Fruit fly (Drosophila melanogaster) whole organism, embryonic: ENCODE results near the gene CG14309.

Source experiments
- Atf6 ChIP-seq: fragments of 200-800 bp; sonication (Bioruptor generic); IDR thresholded peaks from 2 replicates; pipeline ENCODE4 v1.3.6; 2022; ENCODE audit warnings: missing biosample characterization, missing genetic modification characterization
- Awh ChIP-seq: fragments of 200-800 bp; sonication (Bioruptor generic); IDR thresholded peaks from 2 replicates; pipeline ENCODE4, ENCODE4 v1.3.6; 2022; ENCODE audit warnings: missing biosample characterization, missing genetic modification characterization
- C15 ChIP-seq: fragments of 200-800 bp; sonication (Bioruptor generic); IDR thresholded peaks from 3 replicates; pipeline ENCODE4 v1.3.6; 2022; ENCODE audit warnings: missing biosample characterization, missing genetic modification characterization
- CG10209 ChIP-seq: fragments of 200-800 bp; sonication (Bioruptor generic); optimal IDR thresholded peaks from 3 replicates; lab custom pipeline; 2017; ENCODE audit warnings: missing biosample characterization, mild to moderate bottlenecking, missing genetic modification characterization, missing genetic modification reagents
- CG10462 ChIP-seq: fragments of 200-800 bp; sonication (Bioruptor generic); optimal IDR thresholded peaks from 2 replicates; lab custom pipeline; 2016; ENCODE audit warnings: missing biosample characterization, missing genetic modification characterization
- CG10979 ChIP-seq: fragments of 200-800 bp; sonication (Bioruptor generic); optimal IDR thresholded peaks from 2 replicates; lab custom pipeline; 2018; ENCODE audit warnings: missing biosample characterization, mild to moderate bottlenecking, missing genetic modification characterization, moderate library complexity
- CG12659 ChIP-seq: fragments of 200-800 bp; sonication (Bioruptor generic); optimal IDR thresholded peaks from 3 replicates; lab custom pipeline; 2017; ENCODE audit warnings: mild to moderate bottlenecking, missing biosample characterization, missing genetic modification reagents, missing genetic modification characterization
- CG12769 ChIP-seq: fragments of 200-800 bp; sonication (Bioruptor generic); optimal IDR thresholded peaks from 2 replicates; lab custom pipeline; 2019; ENCODE audit warnings: missing biosample characterization, mild to moderate bottlenecking, missing genetic modification characterization, moderate library complexity
- CG15479 ChIP-seq: fragments of 200-800 bp; sonication (Bioruptor generic); optimal IDR thresholded peaks from 3 replicates; lab custom pipeline; 2019; ENCODE audit warnings: missing biosample characterization, mild to moderate bottlenecking, missing genetic modification characterization, moderate library complexity
- CG16813 ChIP-seq: fragments of 200-800 bp; sonication (Bioruptor generic); IDR thresholded peaks from 3 replicates; pipeline ENCODE4 v1.3.6; 2022; ENCODE audit warnings: missing biosample characterization, missing genetic modification characterization; ENCODE audit not compliant: partially characterized antibody
- CG2116 ChIP-seq: fragments of 200-800 bp; sonication (Bioruptor generic); optimal IDR thresholded peaks from 3 replicates; lab custom pipeline; 2018; ENCODE audit warnings: missing biosample characterization, mild to moderate bottlenecking, missing genetic modification characterization
- CG2875 ChIP-seq: fragments of 200-800 bp; sonication (Bioruptor generic); optimal IDR thresholded peaks from 2 replicates; lab custom pipeline; 2017; ENCODE audit warnings: missing biosample characterization, mild to moderate bottlenecking, missing genetic modification characterization, missing genetic modification reagents
- CG4282 ChIP-seq: fragments of 200-800 bp; sonication (Bioruptor generic); optimal IDR thresholded peaks from 2 replicates; lab custom pipeline; 2016; ENCODE audit warnings: missing biosample characterization, missing genetic modification characterization
- CG7987 ChIP-seq: fragments of 200-800 bp; sonication (Bioruptor generic); optimal IDR thresholded peaks from 2 replicates; lab custom pipeline; 2018; ENCODE audit warnings: missing biosample characterization, mild to moderate bottlenecking, missing genetic modification characterization, moderate library complexity
- CG8089 ChIP-seq: fragments of 200-800 bp; sonication (Bioruptor generic); optimal IDR thresholded peaks from 3 replicates; lab custom pipeline; 2016; ENCODE audit warnings: missing biosample characterization, missing genetic modification characterization
- CG9817 ChIP-seq: fragments of 200-800 bp; sonication (Bioruptor generic); optimal IDR thresholded peaks from 2 replicates; lab custom pipeline; 2018; ENCODE audit warnings: missing biosample characterization, mild to moderate bottlenecking, missing genetic modification characterization, moderate library complexity
- CG9932 ChIP-seq: fragments of 200-800 bp; sonication (Bioruptor generic); IDR thresholded peaks from 2 replicates; pipeline ENCODE4 v1.3.6; 2022; ENCODE audit warnings: missing biosample characterization, missing genetic modification characterization
- CrebB ChIP-seq: fragments of 200-800 bp; sonication (Bioruptor generic); optimal IDR thresholded peaks from 3 replicates; lab custom pipeline; 2018; ENCODE audit warnings: missing biosample characterization, mild to moderate bottlenecking, missing genetic modification characterization
- E2f2 ChIP-seq: fragments of 200-800 bp; sonication (Bioruptor generic); IDR thresholded peaks from 2 replicates; pipeline ENCODE4 v1.3.6; 2022; ENCODE audit warnings: missing biosample characterization, missing genetic modification characterization
- Ets97D ChIP-seq: fragments of 200-800 bp; sonication (Bioruptor generic); optimal IDR thresholded peaks from 3 replicates; lab custom pipeline; 2016; ENCODE audit warnings: missing biosample characterization, missing genetic modification characterization
- MBD-R2 ChIP-seq: fragments of 200-800 bp; sonication (Bioruptor generic); IDR thresholded peaks from 2 replicates; pipeline ENCODE4 v1.3.6; 2022; ENCODE audit warnings: missing biosample characterization, missing genetic modification characterization
- NfI ChIP-seq: fragments of 200-800 bp; sonication (Bioruptor generic); optimal IDR thresholded peaks from 3 replicates; lab custom pipeline; 2018; ENCODE audit warnings: missing biosample characterization, mild to moderate bottlenecking, missing genetic modification characterization, moderate library complexity
- PHDP ChIP-seq: fragments of 200-800 bp; sonication (Bioruptor generic); optimal IDR thresholded peaks from 3 replicates; lab custom pipeline; 2018; ENCODE audit warnings: missing biosample characterization, mild to moderate bottlenecking, missing genetic modification characterization, moderate library complexity
- Ptx1 ChIP-seq: fragments of 200-800 bp; sonication (Bioruptor generic); IDR thresholded peaks from 2 replicates; pipeline ENCODE4 v1.3.6; 2022; ENCODE audit warnings: missing biosample characterization, missing genetic modification characterization
- Scr ChIP-seq: fragments of 200-800 bp; sonication (Bioruptor generic); IDR thresholded peaks from 2 replicates; pipeline ENCODE4 v1.3.6; 2022; ENCODE audit warnings: missing biosample characterization, missing genetic modification characterization; ENCODE audit not compliant: partially characterized antibody
- Sry-β ChIP-seq: fragments of 200-800 bp; sonication (Bioruptor generic); optimal IDR thresholded peaks from 2 replicates; lab custom pipeline; 2018; ENCODE audit warnings: missing biosample characterization, mild to moderate bottlenecking, missing genetic modification characterization, moderate library complexity
- bowl ChIP-seq: fragments of 200-800 bp; sonication (Bioruptor generic); IDR thresholded peaks from 2 replicates; pipeline ENCODE4 v1.3.6; 2022; ENCODE audit warnings: missing biosample characterization, missing genetic modification characterization
- caup ChIP-seq: fragments of 200-800 bp; sonication (Bioruptor generic); optimal IDR thresholded peaks from 3 replicates; lab custom pipeline; 2017; ENCODE audit warnings: missing biosample characterization, mild to moderate bottlenecking, missing genetic modification characterization, moderate library complexity; ENCODE audit not compliant: severe bottlenecking
- dmrt11E ChIP-seq: fragments of 200-800 bp; sonication (Bioruptor generic); optimal IDR thresholded peaks from 3 replicates; lab custom pipeline; 2018; ENCODE audit warnings: missing biosample characterization, mild to moderate bottlenecking, missing genetic modification characterization, moderate library complexity
- exex ChIP-seq: fragments of 200-800 bp; sonication (Bioruptor generic); optimal IDR thresholded peaks from 4 replicates; lab custom pipeline; 2018; ENCODE audit warnings: missing biosample characterization, mild to moderate bottlenecking, missing genetic modification characterization, moderate library complexity
- gsb-n ChIP-seq: fragments of 200-800 bp; sonication (Bioruptor generic); optimal IDR thresholded peaks from 3 replicates; lab custom pipeline; 2018; ENCODE audit warnings: missing biosample characterization, mild to moderate bottlenecking, missing genetic modification characterization
- ind ChIP-seq: fragments of 200-800 bp; sonication (Bioruptor generic); optimal IDR thresholded peaks from 3 replicates; lab custom pipeline; 2016; ENCODE audit warnings: missing biosample characterization, missing genetic modification characterization
- knrl ChIP-seq: fragments of 200-800 bp; sonication (Bioruptor generic); IDR thresholded peaks from 3 replicates; pipeline ENCODE4 v1.3.6; 2022; ENCODE audit warnings: missing biosample characterization, missing genetic modification characterization; ENCODE audit not compliant: partially characterized antibody
- lab ChIP-seq: fragments of 200-800 bp; sonication (Bioruptor generic); optimal IDR thresholded peaks from 3 replicates; lab custom pipeline; 2017; ENCODE audit warnings: missing biosample characterization, missing genetic modification characterization, mild to moderate bottlenecking, moderate library complexity, missing genetic modification reagents
- mam ChIP-seq: fragments of 200-800 bp; sonication (Bioruptor generic); optimal IDR thresholded peaks from 3 replicates; lab custom pipeline; 2016; ENCODE audit warnings: missing biosample characterization, missing genetic modification characterization
- mirr ChIP-seq: fragments of 200-800 bp; sonication (Bioruptor generic); optimal IDR thresholded peaks from 3 replicates; lab custom pipeline; 2018; ENCODE audit warnings: missing biosample characterization, mild to moderate bottlenecking, missing genetic modification characterization
- pb ChIP-seq: fragments of 200-800 bp; sonication (Bioruptor generic); optimal IDR thresholded peaks from 3 replicates; lab custom pipeline; 2016; ENCODE audit warnings: missing biosample characterization, missing genetic modification characterization
- prd ChIP-seq, 3 experiments: fragments of >200 bp in 2 of 3; fragments of 200-800 bp in 1 of 3; sonication (Bioruptor generic) in 1 of 3; optimal IDR thresholded peaks in 2 of 3; IDR thresholded peaks in 1 of 3; 2 replicates in 2 of 3; 3 replicates in 1 of 3; pipeline versions ENCODE4 v1.3.6 to Lab custom; 2017 to 2022; ENCODE audit warnings: missing biosample characterization in 1 of 3, missing genetic modification characterization in 1 of 3
- pum ChIP-seq: fragments of 200-800 bp; sonication (Bioruptor generic); optimal IDR thresholded peaks from 2 replicates; lab custom pipeline; 2016; ENCODE audit warnings: missing biosample characterization, missing genetic modification characterization
- pzg ChIP-seq: fragments of 200-800 bp; sonication (Bioruptor generic); optimal IDR thresholded peaks from 3 replicates; lab custom pipeline; 2018; ENCODE audit warnings: missing biosample characterization, mild to moderate bottlenecking, missing genetic modification characterization, moderate library complexity
- schlank ChIP-seq: fragments of 200-800 bp; sonication (Bioruptor generic); optimal IDR thresholded peaks from 2 replicates; lab custom pipeline; 2018; ENCODE audit warnings: missing biosample characterization, mild to moderate bottlenecking, missing genetic modification characterization
- shn ChIP-seq: fragments of 200-800 bp; sonication (Bioruptor generic); optimal IDR thresholded peaks from 3 replicates; lab custom pipeline; 2016; ENCODE audit warnings: missing biosample characterization, missing genetic modification characterization
- so ChIP-seq: fragments of 200-800 bp; sonication (Bioruptor generic); IDR thresholded peaks from 3 replicates; pipeline ENCODE4 v1.3.6; 2022; ENCODE audit warnings: missing biosample characterization, missing genetic modification characterization
- sob ChIP-seq: fragments of 200-800 bp; sonication (Bioruptor generic); IDR thresholded peaks from 2 replicates; pipeline ENCODE4 v1.3.6; 2022; ENCODE audit warnings: missing biosample characterization, missing genetic modification characterization
- sug ChIP-seq: fragments of 200-800 bp; optimal IDR thresholded peaks from 2 replicates; lab custom pipeline; 2019; ENCODE audit warnings: missing biosample characterization, mild to moderate bottlenecking, missing genetic modification characterization, moderate library complexity
- vvl ChIP-seq: fragments of 200-800 bp; sonication (Bioruptor generic); IDR thresholded peaks from 2 replicates; pipeline ENCODE4 v1.3.6; 2022; ENCODE audit warnings: missing biosample characterization, missing genetic modification characterization
- wek ChIP-seq: fragments of 200-800 bp; sonication (Bioruptor generic); optimal IDR thresholded peaks from 3 replicates; lab custom pipeline; 2018; ENCODE audit warnings: missing biosample characterization, mild to moderate bottlenecking, missing genetic modification characterization, moderate library complexity

CG14309 gene

DNA sequence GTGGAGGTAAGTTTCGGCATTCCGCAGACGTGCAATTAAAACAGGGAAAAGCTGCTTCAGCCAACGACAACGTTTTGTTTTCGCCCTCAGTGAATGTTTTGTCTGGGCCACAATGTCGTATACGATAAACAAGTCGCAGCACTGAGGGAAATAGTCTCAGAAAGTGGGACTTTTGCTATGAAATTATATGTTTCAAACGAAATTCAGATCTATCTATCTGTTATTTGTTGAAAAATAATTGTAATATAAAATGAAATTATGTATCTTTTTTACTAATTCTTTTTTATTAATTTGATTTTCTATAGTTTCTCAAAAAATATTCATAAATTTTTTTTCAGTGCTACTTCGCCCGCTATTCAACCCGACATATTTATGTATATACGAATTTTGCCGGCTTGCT lies 8.6 kb upstream of the CG14309 start (continued):
- TF ChIP-seq prd (optimal IDR thresholded peaks at IDR 0.05; lab: Kevin White, UChicago) (no peak), prd (GFP tag; IDR thresholded peaks at IDR 0.05; lab: Robert Waterston, UW) (peak; percentile 65), ind (GFP tag; lab: Kevin White, UChicago) (peak; percentile 39), CG9817 (tag; lab: Kevin White, UChicago) (peak; percentile 39), CG2875 (GFP tag; lab: Kevin White, UChicago) (peak; percentile 19), CG10462 (GFP tag; lab: Kevin White, UChicago) (no peak), CG10209 (GFP tag; lab: Kevin White, UChicago) (peak; percentile 40), schlank (tag; lab: Kevin White, UChicago) (no peak), CG10979 (tag; lab: Kevin White, UChicago) (peak; percentile 46), CG15479 (no peak), gsb-n (tag; lab: Kevin White, UChicago) (peak; percentile 27), sug (tag; lab: Kevin White, UChicago) (peak; percentile 32), PHDP (tag; lab: Kevin White, UChicago) (peak; percentile 71), wek (no peak), pum (no peak), CG16813 (no peak), CG9932 (GFP tag; lab: Robert Waterston, UW) (peak; percentile 73), pb (GFP tag; lab: Kevin White, UChicago) (no peak)

DNA sequence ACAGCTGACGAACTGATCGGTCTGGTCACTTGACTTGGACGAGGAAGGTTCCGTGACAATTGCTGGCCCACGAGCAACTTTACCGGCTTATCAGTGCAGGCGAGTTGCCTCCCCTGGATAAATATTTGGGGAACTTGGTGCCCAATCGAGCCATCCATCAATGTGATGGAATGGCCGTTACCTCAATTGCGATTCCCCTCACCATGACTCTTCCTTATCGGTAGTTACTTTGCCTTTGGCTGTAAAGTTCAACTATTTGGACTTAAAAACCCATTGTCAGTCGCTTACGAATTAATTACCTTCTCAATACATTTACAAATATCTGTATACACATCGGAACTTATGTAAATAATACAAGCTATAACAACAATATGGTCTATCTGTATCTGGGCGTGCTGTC lies 4.9 kb upstream of the CG14309 start, which contains the start of gene Vha100-4:
Vha100-4 (minus strand) TSS at position 16 of the 400 bp plus-strand sequence.
- TF ChIP-seq dmrt11E (tag; lab: Kevin White, UChicago) (no peak), Ptx1 (GFP tag; lab: Robert Waterston, UW) (no peak), Atf6 (GFP tag; lab: Robert Waterston, UW) (0 out of 2 replicates have a peak, but pooled peaks have one; percentile 33), CG10209 (GFP tag; lab: Kevin White, UChicago) (no peak), lab (GFP tag; lab: Kevin White, UChicago) (peak; percentile 93), so (GFP tag; lab: Robert Waterston, UW) (no peak), CG7987 (no peak), Awh (GFP tag; lab: Robert Waterston, UW) (0 out of 2 replicates have a peak, but pooled peaks have one; percentile 38), mirr (GFP tag; lab: Kevin White, UChicago) (peak; percentile 10), knrl (GFP tag; lab: Robert Waterston, UW) (no peak), CG4282 (GFP tag; lab: Kevin White, UChicago) (no peak), CrebB (peak; percentile 15)

DNA sequence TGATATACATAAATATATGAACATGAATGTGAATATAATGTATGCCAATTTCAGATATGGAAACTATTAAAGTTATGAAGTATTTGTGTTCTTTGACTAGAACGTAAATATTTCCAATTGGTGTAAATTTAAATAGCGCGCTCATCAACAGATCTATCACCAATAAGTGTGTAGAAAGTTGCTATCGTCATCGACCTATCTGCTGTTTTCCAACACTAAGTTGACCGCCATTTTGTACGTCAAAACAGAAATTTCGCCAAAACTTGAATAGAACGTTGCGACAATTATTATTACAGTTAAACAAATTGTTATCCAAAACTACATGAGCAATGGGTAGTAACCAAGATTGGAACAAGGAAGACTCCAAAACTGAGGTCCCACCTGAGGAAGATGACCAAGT lies 721 bp upstream of the CG14309 start, which contains the start of gene cona:
cona (plus strand) TSS at position 236 of the 400 bp plus-strand sequence.
- TF ChIP-seq Ets97D (GFP tag; lab: Kevin White, UChicago) (peak; percentile 56), CG12659 (GFP tag; lab: Kevin White, UChicago) (peak; percentile 6), vvl (GFP tag; lab: Robert Waterston, UW) (no peak), CG12769 (tag; lab: Kevin White, UChicago) (no peak), sob (0 out of 2 replicates have a peak, but pooled peaks have one; percentile 24), Scr (peak; percentile 26; the same call in 1 of the 2 replicates), bowl (GFP tag; lab: Robert Waterston, UW) (no peak), caup (GFP tag; lab: Kevin White, UChicago) (no peak), pzg (GFP tag; lab: Kevin White, UChicago) (peak; percentile 42), mam (no peak), C15 (GFP tag; lab: Robert Waterston, UW) (no peak), MBD-R2 (GFP tag; lab: Robert Waterston, UW) (0 out of 2 replicates have a peak, but pooled peaks have one; percentile 33), E2f2 (peak; percentile 89), CG8089 (GFP tag; lab: Kevin White, UChicago) (no peak), CG2116 (GFP tag; lab: Kevin White, UChicago) (peak; percentile 60), lab (GFP tag; lab: Kevin White, UChicago) (peak; percentile 3), exex (tag; lab: Kevin White, UChicago) (no peak), NfI (peak; percentile 9), Sry-β (GFP tag; lab: Kevin White, UChicago) (no peak), shn (GFP tag; lab: Kevin White, UChicago) (no peak)
